Fruit fly (Drosophila melanogaster): ENCODE results near the gene CG34112.

The CG34112 gene

dm6 chr3R:4402884-4403705, 9.0 kb upstream of the CG34112 start, which contains the start of gene lost:
TSS of gene lost (plus strand) at chr3R:4403076.
- no peak for TF ChIP-seq CG33017 (tag; optimal IDR thresholded peaks at IDR 0.05)
- peak; percentile 52 for TF ChIP-seq CG7101 (tag; optimal IDR thresholded peaks at IDR 0.05)
- TF ChIP-seq tj (GFP tag; optimal IDR thresholded peaks at IDR 0.05): no peak
- no peak for TF ChIP-seq CG1620 (GFP tag; optimal IDR thresholded peaks at IDR 0.05)
- peak; percentile 79 for TF ChIP-seq Mnt (GFP tag; optimal IDR thresholded peaks at IDR 0.05)
- peak; percentile 15 for TF ChIP-seq pad (GFP tag; optimal IDR thresholded peaks at IDR 0.05)
- TF ChIP-seq Hr96 (GFP tag; optimal IDR thresholded peaks at IDR 0.05): no peak
- TF ChIP-seq toe (GFP tag; optimal IDR thresholded peaks at IDR 0.05): peak; percentile 55
- TF ChIP-seq Crg-1 (GFP tag; optimal IDR thresholded peaks at IDR 0.05): no peak
- no peak for TF ChIP-seq CG12768 (GFP tag; optimal IDR thresholded peaks at IDR 0.05)
- TF ChIP-seq Clk (GFP tag; optimal IDR thresholded peaks at IDR 0.05): no peak
- no peak for TF ChIP-seq kay (GFP tag; ENCODE audit: borderline replicate concordance)
- TF ChIP-seq CG11617 (GFP tag; optimal IDR thresholded peaks at IDR 0.05): peak; percentile 16
- TF ChIP-seq CG7045 (GFP tag; optimal IDR thresholded peaks at IDR 0.05): no peak
- no peak for TF ChIP-seq cnc (optimal IDR thresholded peaks at IDR 0.05)
- TF ChIP-seq bab1 (GFP tag; optimal IDR thresholded peaks at IDR 0.05): peak; percentile 35
- TF ChIP-seq CG14711 (tag; optimal IDR thresholded peaks at IDR 0.05): peak; percentile 78
- peak; percentile 28 for TF ChIP-seq cic (GFP tag; optimal IDR thresholded peaks at IDR 0.05)
- no peak for TF ChIP-seq CG5204 (GFP tag; optimal IDR thresholded peaks at IDR 0.05)
- TF ChIP-seq ovo (GFP tag; optimal IDR thresholded peaks at IDR 0.05): peak; percentile 28

dm6 chr3R:4401977-4402589, 8.0 kb upstream of the CG34112 start, which contains the start of gene CG9853:
TSS of gene CG9853 (minus strand) at chr3R:4402027.
- TF ChIP-seq CG12768 (GFP tag; optimal IDR thresholded peaks at IDR 0.05) (no peak), ovo (GFP tag; optimal IDR thresholded peaks at IDR 0.05) (no peak), bab1 (GFP tag; optimal IDR thresholded peaks at IDR 0.05) (no peak), pad (GFP tag; optimal IDR thresholded peaks at IDR 0.05) (no peak), CG1620 (GFP tag; optimal IDR thresholded peaks at IDR 0.05) (no peak), CG14711 (tag; optimal IDR thresholded peaks at IDR 0.05) (no peak), Crg-1 (GFP tag; optimal IDR thresholded peaks at IDR 0.05) (no peak), Hr96 (GFP tag; optimal IDR thresholded peaks at IDR 0.05) (no peak), cic (GFP tag; optimal IDR thresholded peaks at IDR 0.05) (no peak), cnc (optimal IDR thresholded peaks at IDR 0.05) (no peak), CG33017 (tag; optimal IDR thresholded peaks at IDR 0.05) (no peak), CG5204 (GFP tag; optimal IDR thresholded peaks at IDR 0.05) (no peak), CG11617 (GFP tag; optimal IDR thresholded peaks at IDR 0.05) (no peak), kay (GFP tag; ENCODE audit: borderline replicate concordance) (no peak)

dm6 chr3R:4400497-4400833, 6.4 kb upstream of the CG34112 start, which contains the start of gene CG14647:
TSS of gene CG14647 (plus strand) at chr3R:4400510.
- TF ChIP-seq CG12768 (GFP tag; optimal IDR thresholded peaks at IDR 0.05): no peak
- TF ChIP-seq CG5204 (GFP tag; optimal IDR thresholded peaks at IDR 0.05): no peak
- TF ChIP-seq CG14711 (tag; optimal IDR thresholded peaks at IDR 0.05): no peak
- no peak for TF ChIP-seq CG11617 (GFP tag; optimal IDR thresholded peaks at IDR 0.05)
- no peak for TF ChIP-seq CG7101 (tag; optimal IDR thresholded peaks at IDR 0.05)
- no peak for TF ChIP-seq CG33017 (tag; optimal IDR thresholded peaks at IDR 0.05)
- no peak for TF ChIP-seq cnc (optimal IDR thresholded peaks at IDR 0.05)
- TF ChIP-seq tj (GFP tag; optimal IDR thresholded peaks at IDR 0.05): no peak
- no peak for TF ChIP-seq toe (GFP tag; optimal IDR thresholded peaks at IDR 0.05)
- TF ChIP-seq CG1620 (GFP tag; optimal IDR thresholded peaks at IDR 0.05): no peak
- no peak for TF ChIP-seq pad (GFP tag; optimal IDR thresholded peaks at IDR 0.05)
- no peak for TF ChIP-seq kay (GFP tag; ENCODE audit: borderline replicate concordance)
- no peak for TF ChIP-seq CG7045 (GFP tag; optimal IDR thresholded peaks at IDR 0.05)
- TF ChIP-seq cic (GFP tag; optimal IDR thresholded peaks at IDR 0.05): no peak
- no peak for TF ChIP-seq Mnt (GFP tag; optimal IDR thresholded peaks at IDR 0.05)
- TF ChIP-seq Clk (GFP tag; optimal IDR thresholded peaks at IDR 0.05): no peak
- TF ChIP-seq bab1 (GFP tag; optimal IDR thresholded peaks at IDR 0.05): no peak
- TF ChIP-seq Crg-1 (GFP tag; optimal IDR thresholded peaks at IDR 0.05): no peak

dm6 chr3R:4399810-4400496, 5.9 kb upstream of the CG34112 start:
- TF ChIP-seq CG33017 (tag; optimal IDR thresholded peaks at IDR 0.05) (no peak), toe (GFP tag; optimal IDR thresholded peaks at IDR 0.05) (peak; percentile 46), CG11617 (GFP tag; optimal IDR thresholded peaks at IDR 0.05) (peak; percentile 18)

dm6 chr3R:4397403-4398079, 3.5 kb upstream of the CG34112 start, which contains the start of gene CG9855:
TSS of gene CG9855 (minus strand) at chr3R:4397875.
- TF ChIP-seq CG1620 (GFP tag; optimal IDR thresholded peaks at IDR 0.05) (no peak), pad (GFP tag; optimal IDR thresholded peaks at IDR 0.05) (no peak), bab1 (GFP tag; optimal IDR thresholded peaks at IDR 0.05) (peak; percentile 66)

All from whole organism, adult.